Fruit fly (Drosophila melanogaster): ENCODE results near the gene CG14969.
A peak's percentile ranks its signal among the peaks of the same experiment; 100 is the strongest.

Gene CG14969

dm6 chr3L:3319223-3319643 is 15.5 kb downstream of the CG14969 start, which contains the start of the genes PIG-C, CG12016 and Dpm2 (continued):
- TF ChIP-seq slp2 (GFP tag; optimal IDR thresholded peaks at IDR 0.05): peak; percentile 66
- TF ChIP-seq CG4617 (GFP tag; optimal IDR thresholded peaks at IDR 0.05; ENCODE audit: borderline replicate concordance): peak; percentile 85
- peak; percentile 51 for TF ChIP-seq CG3163 (GFP tag; optimal IDR thresholded peaks at IDR 0.05)
- peak; percentile 50; the same call in 1 of the 3 replicates for TF ChIP-seq ase (GFP tag; IDR thresholded peaks at IDR 0.05)
- TF ChIP-seq CG9215 (GFP tag; IDR thresholded peaks at IDR 0.05): no peak; the same call in none of the 2 replicates
- peak; percentile 58; the same call in 1 of the 2 replicates for TF ChIP-seq HLH3B (GFP tag; IDR thresholded peaks at IDR 0.05)
- TF ChIP-seq NC2β (GFP tag; optimal IDR thresholded peaks at IDR 0.05): peak; percentile 63
- TF ChIP-seq CG17829 (tag; optimal IDR thresholded peaks at IDR 0.05): peak; percentile 73
- TF ChIP-seq zen2 (GFP tag; IDR thresholded peaks at IDR 0.05; ENCODE audit: partially characterized antibody): peak; percentile 92
- TF ChIP-seq ap (GFP tag; IDR thresholded peaks at IDR 0.05): no peak
- TF ChIP-seq CG5180 (GFP tag; optimal IDR thresholded peaks at IDR 0.05): no peak
- no peak for TF ChIP-seq GATAe (GFP tag; conservative IDR thresholded peaks at IDR 0.05)
- TF ChIP-seq tup (GFP tag; optimal IDR thresholded peaks at IDR 0.05): peak; percentile 20
- TF ChIP-seq hbn (GFP tag; IDR thresholded peaks at IDR 0.05; ENCODE audit: partially characterized antibody): peak; percentile 95
- TF ChIP-seq wek (GFP tag; optimal IDR thresholded peaks at IDR 0.05): no peak
- peak; percentile 93 for TF ChIP-seq CG7963 (GFP tag; IDR thresholded peaks at IDR 0.05; ENCODE audit: partially characterized antibody)
- TF ChIP-seq Sox102F (GFP tag; optimal IDR thresholded peaks at IDR 0.05): no peak
- TF ChIP-seq CG6175 (GFP tag; IDR thresholded peaks at IDR 0.05): no peak
- peak; percentile 67; the same call in 1 of the 2 replicates for TF ChIP-seq CG6272 (GFP tag; IDR thresholded peaks at IDR 0.05)
- TF ChIP-seq CG2120 (GFP tag; optimal IDR thresholded peaks at IDR 0.05): peak; percentile 89
- TF ChIP-seq tna (GFP tag; IDR thresholded peaks at IDR 0.05; ENCODE audit: partially characterized antibody): peak; percentile 84
- TF ChIP-seq pros (GFP tag; optimal IDR thresholded peaks at IDR 0.05): no peak
- TF ChIP-seq Ptx1 (GFP tag; IDR thresholded peaks at IDR 0.05): peak; percentile 69
- TF ChIP-seq lab (GFP tag; optimal IDR thresholded peaks at IDR 0.05): peak; percentile 68
- TF ChIP-seq salm (tag; optimal IDR thresholded peaks at IDR 0.05): peak; percentile 2
- peak in 1 of 2 experiments; percentile 5 for TF ChIP-seq crp (GFP tag; optimal IDR thresholded peaks at IDR 0.05)
- peak; percentile 31 for TF ChIP-seq da (GFP tag; optimal IDR thresholded peaks at IDR 0.05)
- TF ChIP-seq tin (GFP tag; optimal IDR thresholded peaks at IDR 0.05): peak; percentile 68
- no peak for TF ChIP-seq Hand (GFP tag; optimal IDR thresholded peaks at IDR 0.05)
- TF ChIP-seq CG16813 (GFP tag; IDR thresholded peaks at IDR 0.05; ENCODE audit: partially characterized antibody): peak; percentile 99
- TF ChIP-seq gsb-n (tag; optimal IDR thresholded peaks at IDR 0.05): no peak
- TF ChIP-seq disco-r (GFP tag; optimal IDR thresholded peaks at IDR 0.05): no peak
- TF ChIP-seq Mad (GFP tag; optimal IDR thresholded peaks at IDR 0.05): peak; percentile 73
- no peak for TF ChIP-seq dmrt99B (tag; optimal IDR thresholded peaks at IDR 0.05)
- no peak for TF ChIP-seq prd (optimal IDR thresholded peaks at IDR 0.05)
- peak; percentile 76 for TF ChIP-seq prd (GFP tag; IDR thresholded peaks at IDR 0.05)
- TF ChIP-seq ab (GFP tag; optimal IDR thresholded peaks at IDR 0.05): peak; percentile 49
- no peak for TF ChIP-seq gce (GFP tag; IDR thresholded peaks at IDR 0.05)
- TF ChIP-seq grn (GFP tag; optimal IDR thresholded peaks at IDR 0.05): no peak
- TF ChIP-seq grau (tag; optimal IDR thresholded peaks at IDR 0.05): peak; percentile 77
- peak; percentile 77 for TF ChIP-seq Ets97D (GFP tag; optimal IDR thresholded peaks at IDR 0.05)
- peak; percentile 66 for TF ChIP-seq Max (GFP tag; optimal IDR thresholded peaks at IDR 0.05)
- peak; percentile 89 for TF ChIP-seq MBD-R2 (GFP tag; IDR thresholded peaks at IDR 0.05)
- TF ChIP-seq Med (GFP tag): peak; percentile 93
- no peak for TF ChIP-seq CG32767 (GFP tag; IDR thresholded peaks at IDR 0.05)
- TF ChIP-seq Sin3A (optimal IDR thresholded peaks at IDR 0.05): peak; percentile 77
- TF ChIP-seq Dbx (GFP tag; IDR thresholded peaks at IDR 0.05): peak; percentile 74
- TF ChIP-seq CG13123 (GFP tag; optimal IDR thresholded peaks at IDR 0.05): peak; percentile 50
- TF ChIP-seq CG18262 (tag; optimal IDR thresholded peaks at IDR 0.05): peak; percentile 55
- peak; percentile 58 for TF ChIP-seq CG4328 (GFP tag; optimal IDR thresholded peaks at IDR 0.05)
- peak; percentile 85 for TF ChIP-seq CG3847 (GFP tag; IDR thresholded peaks at IDR 0.05)
